Worm (Caenorhabditis elegans): Measurements from ENCODE around the gene R12G8.1.

- TF ChIP-seq unc-62 (GFP tag; optimal IDR thresholded peaks at IDR 0.05) (no peak), unc-39 (tag; optimal IDR thresholded peaks at IDR 0.05) (no peak), mab-5 (tag; optimal IDR thresholded peaks at IDR 0.05) (no peak), snpc-4 (tag; optimal IDR thresholded peaks at IDR 0.05) (no peak), sem-2 (GFP tag; optimal IDR thresholded peaks at IDR 0.05) (no peak), lin-13 (tag; optimal IDR thresholded peaks at IDR 0.05) (no peak), nhr-2 (tag; optimal IDR thresholded peaks at IDR 0.05) (no peak), ces-1 (GFP tag; optimal IDR thresholded peaks at IDR 0.05) (no peak)
Measured at ce11 chrV:17780285-17780684, 31.2 kb upstream of the R12G8.1 start.
